Worm (Caenorhabditis elegans) whole organism, young adult: ENCODE results near the gene R166.3.
A peak's percentile ranks its signal among the peaks of the same experiment; 100 is the strongest.

Experiments
- B0019.2 ChIP-seq: fragments of 200-800 bp; sonication (Bioruptor generic); conservative IDR thresholded peaks from 2 replicates; pipeline ENCODE4 v1.3.6; 2022; ENCODE audit warnings: missing genetic modification reagents, missing genetic modification characterization, missing compliant biosample characterization
- B0035.1 ChIP-seq: sonication (generic microtip); optimal IDR thresholded peaks from 2 replicates; lab custom pipeline; 2016; ENCODE audit warnings: missing genetic modification characterization, mild to moderate bottlenecking, missing compliant biosample characterization, missing genotype, missing genetic modification reagents
- D2030.7 ChIP-seq: fragments of 200-800 bp; sonication (Bioruptor generic); IDR thresholded peaks from 2 replicates; pipeline ENCODE4 v1.3.6; 2022; ENCODE audit warnings: missing genetic modification reagents, missing genetic modification characterization, missing compliant biosample characterization
- F10E7.11 ChIP-seq: sonication (generic microtip); optimal IDR thresholded peaks from 2 replicates; lab custom pipeline; 2017; ENCODE audit warnings: mild to moderate bottlenecking, missing genetic modification characterization, moderate library complexity, missing compliant biosample characterization
- F52B5.7 ChIP-seq: sonication (generic microtip); optimal IDR thresholded peaks from 2 replicates; lab custom pipeline; 2016; ENCODE audit warnings: mild to moderate bottlenecking, missing genetic modification characterization, missing compliant biosample characterization
- F55B11.4 ChIP-seq: sonication (generic microtip); optimal IDR thresholded peaks from 2 replicates; lab custom pipeline; 2016; ENCODE audit warnings: missing compliant biosample characterization, missing genetic modification characterization, borderline replicate concordance; ENCODE audit not compliant: insufficient read depth
- F57A8.1 ChIP-seq: fragments of 200-800 bp; sonication (Bioruptor generic); optimal IDR thresholded peaks from 2 replicates; lab custom pipeline; 2018; ENCODE audit warnings: mild to moderate bottlenecking, missing genetic modification characterization, moderate library complexity, missing compliant biosample characterization
- K11D2.4 ChIP-seq: fragments of 200-800 bp; sonication (Bioruptor generic); IDR thresholded peaks from 2 replicates; pipeline ENCODE4 v1.3.6; 2022; ENCODE audit warnings: missing genetic modification reagents, missing genetic modification characterization, missing compliant biosample characterization
- Y95B8A.8 ChIP-seq: fragments of 200-800 bp; sonication (Bioruptor generic); IDR thresholded peaks from 2 replicates; pipeline ENCODE4 v1.3.6; 2022; ENCODE audit warnings: missing genetic modification reagents, missing genetic modification characterization, missing compliant biosample characterization
- akir-1 ChIP-seq: fragments of 200-800 bp; sonication (Bioruptor generic); optimal IDR thresholded peaks from 2 replicates; lab custom pipeline; 2018; ENCODE audit warnings: mild to moderate bottlenecking, missing genetic modification characterization, moderate library complexity, missing compliant biosample characterization
- ama-1 ChIP-seq, 3 experiments: fragments of 150-350 bp in 1 of 3; sonication (generic microtip) in 2 of 3; optimal IDR thresholded peaks; 2 replicates each; lab custom pipeline; 2014 to 2018; ENCODE audit warnings: missing biosample characterization in 2 of 3, missing genetic modification characterization in 2 of 3, missing genetic modification reagents in 2 of 3
- aptf-2 ChIP-seq: fragments of 200-800 bp; sonication (Bioruptor generic); conservative IDR thresholded peaks from 2 replicates; pipeline ENCODE4 v1.3.6; 2022; ENCODE audit warnings: missing genetic modification reagents, missing genetic modification characterization, missing compliant biosample characterization
- aptf-3 ChIP-seq: fragments of 200-800 bp; sonication (Bioruptor generic); IDR thresholded peaks from 2 replicates; pipeline ENCODE4 v1.3.6; 2022; ENCODE audit warnings: missing genetic modification characterization, missing compliant biosample characterization
- bed-2 ChIP-seq: fragments of 200-800 bp; sonication (Bioruptor generic); IDR thresholded peaks from 2 replicates; pipeline ENCODE4 v1.3.6; 2022; ENCODE audit warnings: missing genetic modification reagents, missing genetic modification characterization, missing compliant biosample characterization
- ccch-3 ChIP-seq: fragments of 200-800 bp; sonication (Bioruptor generic); optimal IDR thresholded peaks from 2 replicates; lab custom pipeline; 2018; ENCODE audit warnings: mild to moderate bottlenecking, missing genetic modification characterization, missing compliant biosample characterization
- cebp-1 ChIP-seq, 2 experiments: fragments of 200-800 bp in 1 of 2; sonication (Bioruptor generic) in 1 of 2; sonication (generic microtip) in 1 of 2; IDR thresholded peaks in 1 of 2; optimal IDR thresholded peaks in 1 of 2; 2 replicates each; pipeline versions ENCODE4 v1.3.6 to Lab custom; 2017 to 2022; ENCODE audit warnings: missing compliant biosample characterization in 2 of 2, missing genetic modification characterization in 2 of 2, mild to moderate bottlenecking in 1 of 2, missing genetic modification reagents in 1 of 2, moderate library complexity in 1 of 2
- ceh-100 ChIP-seq: fragments of 200-800 bp; sonication (Bioruptor generic); IDR thresholded peaks from 2 replicates; pipeline ENCODE4 v1.3.6; 2022; ENCODE audit warnings: missing genetic modification reagents, missing genetic modification characterization, missing compliant biosample characterization
- ceh-91 ChIP-seq: fragments of 200-800 bp; sonication (Bioruptor generic); IDR thresholded peaks from 2 replicates; pipeline ENCODE4 v1.3.6; 2022; ENCODE audit warnings: missing genetic modification reagents, missing genetic modification characterization, missing compliant biosample characterization
- chd-7 ChIP-seq: sonication (generic microtip); optimal IDR thresholded peaks from 2 replicates; lab custom pipeline; 2016; ENCODE audit warnings: mild to moderate bottlenecking, missing genetic modification characterization, moderate library complexity, missing compliant biosample characterization
- dpff-1 ChIP-seq: sonication (generic microtip); optimal IDR thresholded peaks from 2 replicates; lab custom pipeline; 2017; ENCODE audit warnings: mild to moderate bottlenecking, missing genetic modification characterization, missing compliant biosample characterization
- dpl-1 ChIP-seq: fragments of 150-350 bp; optimal IDR thresholded peaks from 2 replicates; lab custom pipeline; 2014; ENCODE audit warnings: missing biosample characterization, missing genetic modification reagents, missing genetic modification characterization
- egl-44 ChIP-seq: fragments of 200-800 bp; sonication (Bioruptor generic); IDR thresholded peaks from 2 replicates; pipeline ENCODE4 v1.3.6; 2022; ENCODE audit warnings: missing genetic modification reagents, missing genetic modification characterization, missing compliant biosample characterization
- hrde-1 ChIP-seq: sonication (generic microtip); optimal IDR thresholded peaks from 2 replicates; lab custom pipeline; 2016; ENCODE audit warnings: missing genetic modification characterization, mild to moderate bottlenecking, missing compliant biosample characterization, moderate library complexity, missing genotype, missing genetic modification reagents, borderline replicate concordance
- lag-1 ChIP-seq: fragments of 200-800 bp; sonication (Bioruptor generic); IDR thresholded peaks from 2 replicates; pipeline ENCODE4 v1.3.6; 2022; ENCODE audit warnings: missing genetic modification reagents, missing genetic modification characterization, missing compliant biosample characterization
- let-526 ChIP-seq: fragments of 200-800 bp; sonication (Bioruptor generic); IDR thresholded peaks from 2 replicates; pipeline ENCODE4 v1.3.6; 2022; ENCODE audit warnings: missing genetic modification reagents, missing genetic modification characterization, missing compliant biosample characterization
- lin-54 ChIP-seq: fragments of 200-800 bp; sonication (Bioruptor generic); optimal IDR thresholded peaks from 2 replicates; lab custom pipeline; 2018; ENCODE audit warnings: mild to moderate bottlenecking, missing genetic modification characterization, missing compliant biosample characterization
- lir-1 ChIP-seq: fragments of 200-800 bp; sonication (Bioruptor generic); conservative IDR thresholded peaks from 2 replicates; pipeline ENCODE4 v1.3.6; 2022; ENCODE audit warnings: missing genetic modification reagents, missing genetic modification characterization, missing compliant biosample characterization
- lsy-27 ChIP-seq: sonication (generic microtip); optimal IDR thresholded peaks from 2 replicates; lab custom pipeline; 2017; ENCODE audit warnings: missing genetic modification characterization, mild to moderate bottlenecking, missing compliant biosample characterization, antibody characterized with exemption, missing genotype, borderline replicate concordance; ENCODE audit not compliant: insufficient read depth
- madf-3 ChIP-seq: fragments of 200-800 bp; sonication (Bioruptor generic); IDR thresholded peaks from 2 replicates; pipeline ENCODE4 v1.3.6; 2022; ENCODE audit warnings: missing genetic modification reagents, missing genetic modification characterization, missing compliant biosample characterization
- madf-6 ChIP-seq: fragments of 200-800 bp; sonication (Bioruptor generic); IDR thresholded peaks from 2 replicates; pipeline ENCODE4 v1.3.6; 2022; ENCODE audit warnings: missing genetic modification reagents, missing genetic modification characterization, missing compliant biosample characterization
- madf-8 ChIP-seq: fragments of 200-800 bp; sonication (Bioruptor generic); conservative IDR thresholded peaks from 2 replicates; pipeline ENCODE4 v1.3.6; 2022; ENCODE audit warnings: missing genetic modification reagents, missing genetic modification characterization, missing compliant biosample characterization
- mcd-1 ChIP-seq: fragments of 200-800 bp; sonication (Bioruptor generic); IDR thresholded peaks from 2 replicates; pipeline ENCODE4 v1.3.6; 2022; ENCODE audit warnings: missing genetic modification reagents, missing genetic modification characterization, missing compliant biosample characterization
- mes-4 ChIP-seq: sonication (generic microtip); optimal IDR thresholded peaks from 2 replicates; lab custom pipeline; 2016; ENCODE audit warnings: missing genotype, missing genetic modification characterization, missing compliant biosample characterization
- nhr-120 ChIP-seq: fragments of 200-800 bp; sonication (Bioruptor generic); IDR thresholded peaks from 2 replicates; pipeline ENCODE4 v1.3.6; 2022; ENCODE audit warnings: missing genetic modification characterization, missing compliant biosample characterization
- nhr-179 ChIP-seq: sonication (generic microtip); optimal IDR thresholded peaks from 2 replicates; lab custom pipeline; 2016; ENCODE audit warnings: mild to moderate bottlenecking, missing genetic modification characterization, missing compliant biosample characterization
- nhr-27 ChIP-seq: fragments of 200-800 bp; sonication (Bioruptor generic); optimal IDR thresholded peaks from 2 replicates; lab custom pipeline; 2018; ENCODE audit warnings: mild to moderate bottlenecking, missing genetic modification characterization, moderate library complexity, missing compliant biosample characterization
- pha-4 ChIP-seq: fragments of 150-350 bp; sonication (generic microtip); optimal IDR thresholded peaks from 2 replicates; lab custom pipeline; 2014; ENCODE audit warnings: missing biosample characterization, missing genetic modification reagents, missing genetic modification characterization
- rec-8 ChIP-seq, 2 experiments: sonication (generic microtip); optimal IDR thresholded peaks; 2 replicates each; lab custom pipeline; 2016; ENCODE audit warnings: mild to moderate bottlenecking in 2 of 2, missing genetic modification characterization in 2 of 2, missing genetic modification reagents in 2 of 2, missing genotype in 2 of 2, missing biosample characterization in 1 of 2, missing compliant biosample characterization in 1 of 2, moderate library complexity in 1 of 2
- repo-1 ChIP-seq: sonication (generic microtip); optimal IDR thresholded peaks from 2 replicates; lab custom pipeline; 2017; ENCODE audit warnings: mild to moderate bottlenecking, missing genetic modification characterization, missing compliant biosample characterization
- sdz-38 ChIP-seq: sonication (generic microtip); optimal IDR thresholded peaks from 2 replicates; lab custom pipeline; 2016; ENCODE audit warnings: missing genotype, missing genetic modification characterization, missing compliant biosample characterization
- sea-2 ChIP-seq: fragments of 200-800 bp; sonication (Bioruptor generic); IDR thresholded peaks from 2 replicates; pipeline ENCODE4 v1.3.6; 2022; ENCODE audit warnings: missing genetic modification characterization, missing compliant biosample characterization
- snpc-1.1 ChIP-seq: sonication (generic microtip); optimal IDR thresholded peaks from 2 replicates; lab custom pipeline; 2017; ENCODE audit warnings: missing genetic modification characterization, mild to moderate bottlenecking, missing compliant biosample characterization, antibody characterized with exemption, moderate library complexity, missing genotype, missing genetic modification reagents; ENCODE audit not compliant: insufficient read depth
- snpc-3.4 ChIP-seq: sonication (generic microtip); optimal IDR thresholded peaks from 2 replicates; lab custom pipeline; 2017; ENCODE audit warnings: missing genetic modification characterization, mild to moderate bottlenecking, missing compliant biosample characterization, antibody characterized with exemption, moderate library complexity, missing genotype, missing genetic modification reagents
- somi-1 ChIP-seq: fragments of 200-800 bp; sonication (Bioruptor generic); optimal IDR thresholded peaks from 2 replicates; lab custom pipeline; 2018; ENCODE audit warnings: mild to moderate bottlenecking, missing genetic modification characterization, missing compliant biosample characterization
- zfh-2 ChIP-seq: fragments of 200-800 bp; sonication (Bioruptor generic); conservative IDR thresholded peaks from 2 replicates; pipeline ENCODE4 v1.3.6; 2022; ENCODE audit warnings: missing genetic modification reagents, missing genetic modification characterization, missing compliant biosample characterization
- ztf-22 ChIP-seq: fragments of 200-800 bp; sonication (Bioruptor generic); optimal IDR thresholded peaks from 2 replicates; lab custom pipeline; 2018; ENCODE audit warnings: mild to moderate bottlenecking, missing genetic modification characterization, moderate library complexity, missing compliant biosample characterization
- ztf-3 ChIP-seq: fragments of 200-800 bp; sonication (Bioruptor generic); optimal IDR thresholded peaks from 2 replicates; lab custom pipeline; 2018; ENCODE audit warnings: mild to moderate bottlenecking, missing genetic modification characterization, missing compliant biosample characterization

Gene R166.3

ce11 chrII:10559671-10560184 lies 20.6 kb upstream of the R166.3 start (continued):
- TF ChIP-seq F57A8.1 (no peak), Y95B8A.8 (GFP tag; lab: Robert Waterston, UW) (no peak), ztf-22 (GFP tag; lab: Kevin White, UChicago) (no peak), dpff-1 (tag; lab: Kevin White, UChicago) (no peak), let-526 (GFP tag; lab: Robert Waterston, UW) (no peak), F55B11.4 (tag; lab: Kevin White, UChicago) (no peak), aptf-3 (GFP tag; lab: Robert Waterston, UW) (no peak), D2030.7 (GFP tag; lab: Robert Waterston, UW) (no peak), hrde-1 (peak; percentile 54), sdz-38 (tag; lab: Kevin White, UChicago) (no peak), ama-1 (optimal IDR thresholded peaks at IDR 0.05; lab: Kevin White, UChicago) (peak; percentile 28), ama-1 (GFP tag; optimal IDR thresholded peaks at IDR 0.05; lab: Kevin White, UChicago) (peak in 1 of 2 experiments; percentile 48), rec-8 (tag; optimal IDR thresholded peaks at IDR 0.05; lab: Kevin White, UChicago) (no peak), K11D2.4 (GFP tag; lab: Robert Waterston, UW) (no peak), lag-1 (no peak), ceh-100 (GFP tag; lab: Robert Waterston, UW) (no peak), lsy-27 (tag; lab: Kevin White, UChicago) (no peak), chd-7 (tag; lab: Kevin White, UChicago) (no peak), ztf-3 (GFP tag; lab: Kevin White, UChicago) (no peak), egl-44 (GFP tag; lab: Robert Waterston, UW) (no peak), akir-1 (GFP tag; lab: Kevin White, UChicago) (no peak), pha-4 (tag; lab: Kevin White, UChicago) (no peak), mcd-1 (GFP tag; lab: Robert Waterston, UW) (no peak), zfh-2 (GFP tag; lab: Robert Waterston, UW) (no peak), snpc-3.4 (tag; lab: Kevin White, UChicago) (peak; percentile 81), bed-2 (GFP tag; lab: Robert Waterston, UW) (no peak), snpc-1.1 (tag; lab: Kevin White, UChicago) (no peak), madf-6 (GFP tag; lab: Robert Waterston, UW) (peak; percentile 60; the same call in 1 of the 2 replicates), F10E7.11 (tag; lab: Kevin White, UChicago) (no peak), ccch-3 (GFP tag; lab: Kevin White, UChicago) (no peak), B0019.2 (GFP tag; lab: Robert Waterston, UW) (no peak), somi-1 (GFP tag; lab: Kevin White, UChicago) (no peak), aptf-2 (GFP tag; lab: Robert Waterston, UW) (no peak), F52B5.7 (tag; lab: Kevin White, UChicago) (no peak), madf-8 (GFP tag; lab: Robert Waterston, UW) (no peak), sea-2 (no peak), cebp-1 (GFP tag; IDR thresholded peaks at IDR 0.05; lab: Robert Waterston, UW) (no peak), cebp-1 (tag; optimal IDR thresholded peaks at IDR 0.05; lab: Kevin White, UChicago) (peak; percentile 48), lin-54 (peak; percentile 23), lir-1 (no peak), madf-3 (GFP tag; lab: Robert Waterston, UW) (peak; percentile 69; the same call in 1 of the 2 replicates), B0035.1 (no peak), dpl-1 (no peak), mes-4 (tag; lab: Kevin White, UChicago) (no peak), ceh-91 (GFP tag; lab: Robert Waterston, UW) (no peak), nhr-179 (no peak), nhr-27 (no peak), repo-1 (tag; lab: Kevin White, UChicago) (no peak), nhr-120 (GFP tag; lab: Robert Waterston, UW) (no peak)
